Worm (Caenorhabditis elegans) whole organism, L4 larva: ENCODE measurements around the gene dnj-20.

Experiments
- D1046.2 ChIP-seq: fragments of 200-800 bp; sonication (Bioruptor generic); IDR thresholded peaks from 2 replicates; pipeline ENCODE4 v1.3.6; 2022; ENCODE audit warnings: missing genetic modification characterization, missing compliant biosample characterization
- F37D6.2 ChIP-seq: sonication (generic microtip); optimal IDR thresholded peaks from 2 replicates; lab custom pipeline; 2016; ENCODE audit warnings: mild to moderate bottlenecking, missing genetic modification characterization, missing compliant biosample characterization
- T20F7.1 ChIP-seq: fragments of 200-800 bp; sonication (Bioruptor generic); optimal IDR thresholded peaks from 2 replicates; lab custom pipeline; 2018; ENCODE audit warnings: mild to moderate bottlenecking, missing genetic modification characterization, missing compliant biosample characterization
- aha-1 ChIP-seq: fragments of 150-350 bp; peaks from one replicate; lab custom pipeline; 2014; ENCODE audit warnings: missing biosample characterization, missing genetic modification characterization
- arid-1 ChIP-seq: fragments of 200-800 bp; sonication (Bioruptor generic); conservative IDR thresholded peaks from 2 replicates; pipeline ENCODE4 v1.3.6; 2022; ENCODE audit warnings: missing genetic modification reagents, missing genetic modification characterization, missing compliant biosample characterization
- ces-1 ChIP-seq: fragments of 150-350 bp; sonication (generic microtip); optimal IDR thresholded peaks from 4 replicates; lab custom pipeline; 2014; ENCODE audit warnings: missing biosample characterization, missing genetic modification reagents, missing genetic modification characterization
- ctbp-1 ChIP-seq: fragments of 200-800 bp; sonication (Bioruptor generic); IDR thresholded peaks from 2 replicates; pipeline ENCODE4 v1.3.6; 2022; ENCODE audit warnings: missing genetic modification reagents, missing genetic modification characterization, missing compliant biosample characterization
- daf-12 ChIP-seq: fragments of 150-350 bp; optimal IDR thresholded peaks from 2 replicates; lab custom pipeline; 2014; ENCODE audit warnings: missing biosample characterization, missing genetic modification reagents, missing genetic modification characterization
- daf-16 ChIP-seq, 3 experiments: sonication (generic microtip); optimal IDR thresholded peaks; 2 replicates each; lab custom pipeline; 2016 to 2017; ENCODE audit warnings: missing genetic modification characterization in 3 of 3, missing genetic modification reagents in 3 of 3, mild to moderate bottlenecking in 2 of 3, missing compliant biosample characterization in 2 of 3, missing biosample characterization in 1 of 3, moderate library complexity in 1 of 3
- daf-19 ChIP-seq: fragments of 200-800 bp; sonication (Bioruptor generic); conservative IDR thresholded peaks from 2 replicates; pipeline ENCODE4 v1.3.6; 2022; ENCODE audit warnings: missing genetic modification characterization, missing compliant biosample characterization
- dmd-6 ChIP-seq: fragments of 200-800 bp; sonication (Bioruptor generic); IDR thresholded peaks from 2 replicates; pipeline ENCODE4 v1.3.6; 2022; ENCODE audit warnings: missing genetic modification reagents, missing genetic modification characterization, missing compliant biosample characterization
- duxl-1 ChIP-seq: sonication (generic microtip); optimal IDR thresholded peaks from 2 replicates; lab custom pipeline; 2016; ENCODE audit warnings: mild to moderate bottlenecking, missing genetic modification characterization, moderate library complexity, missing compliant biosample characterization; ENCODE audit not compliant: poor library complexity
- dve-1 ChIP-seq: sonication (generic microtip); optimal IDR thresholded peaks from 2 replicates; lab custom pipeline; 2017; ENCODE audit warnings: antibody characterized with exemption, mild to moderate bottlenecking, missing genetic modification characterization, missing compliant biosample characterization; ENCODE audit not compliant: insufficient read depth
- hif-1 ChIP-seq, 2 experiments: sonication (generic microtip); optimal IDR thresholded peaks; 2 replicates each; lab custom pipeline; 2016 to 2017; ENCODE audit warnings: missing compliant biosample characterization in 2 of 2, missing genetic modification characterization in 2 of 2, missing genetic modification reagents in 2 of 2, missing genotype in 2 of 2, mild to moderate bottlenecking in 1 of 2
- jun-1 ChIP-seq: fragments of 150-350 bp; optimal IDR thresholded peaks from 2 replicates; lab custom pipeline; 2014; ENCODE audit warnings: missing biosample characterization, missing genetic modification reagents, missing genetic modification characterization
- lin-1 ChIP-seq: fragments of 200-800 bp; sonication (Bioruptor generic); IDR thresholded peaks from 2 replicates; pipeline ENCODE4 v1.3.6; 2022; ENCODE audit warnings: missing genetic modification reagents, missing genetic modification characterization, missing compliant biosample characterization
- lin-39 ChIP-seq: fragments of 150-350 bp; optimal IDR thresholded peaks from 2 replicates; lab custom pipeline; 2014; ENCODE audit warnings: missing biosample characterization, missing genetic modification reagents, missing genetic modification characterization
- lir-3 ChIP-seq: sonication (generic microtip); optimal IDR thresholded peaks from 2 replicates; lab custom pipeline; 2016; ENCODE audit warnings: mild to moderate bottlenecking, missing genetic modification characterization, missing compliant biosample characterization
- lsy-2 ChIP-seq, 2 experiments: fragments of 150-350 bp in 1 of 2; sonication (generic microtip) in 1 of 2; optimal IDR thresholded peaks; 2 replicates each; lab custom pipeline; 2014 to 2017; ENCODE audit warnings: missing biosample characterization in 2 of 2, missing genetic modification characterization in 2 of 2
- madf-5 ChIP-seq, 2 experiments: fragments of 200-800 bp; sonication (Bioruptor generic); IDR thresholded peaks; 2 replicates each; pipeline ENCODE4 v1.3.6; 2022; ENCODE audit warnings: missing compliant biosample characterization in 2 of 2, missing genetic modification characterization in 2 of 2
- mdl-1 ChIP-seq, 2 experiments: fragments of 150-350 bp in 1 of 2; sonication (generic microtip) in 1 of 2; optimal IDR thresholded peaks; 2 replicates each; lab custom pipeline; 2014 to 2017; ENCODE audit warnings: missing biosample characterization in 2 of 2, missing genetic modification characterization in 2 of 2
- nhr-102 ChIP-seq: sonication (generic microtip); optimal IDR thresholded peaks from 2 replicates; lab custom pipeline; 2016; ENCODE audit warnings: mild to moderate bottlenecking, missing genetic modification characterization, moderate library complexity, missing compliant biosample characterization
- nhr-25 ChIP-seq: sonication (generic microtip); optimal IDR thresholded peaks from 2 replicates; lab custom pipeline; 2017; ENCODE audit warnings: missing genetic modification characterization, mild to moderate bottlenecking, missing compliant biosample characterization, antibody characterized with exemption, moderate library complexity, borderline replicate concordance; ENCODE audit not compliant: insufficient read depth
- nhr-28 ChIP-seq: fragments of 150-350 bp; optimal IDR thresholded peaks from 2 replicates; lab custom pipeline; 2014; ENCODE audit warnings: missing biosample characterization, missing genetic modification characterization
- nhr-42 ChIP-seq: fragments of 200-800 bp; sonication (Bioruptor generic); IDR thresholded peaks from 2 replicates; pipeline ENCODE4 v1.3.6; 2022; ENCODE audit warnings: missing genetic modification characterization, missing compliant biosample characterization
- nhr-76 ChIP-seq: fragments of 150-350 bp; optimal IDR thresholded peaks from 2 replicates; lab custom pipeline; 2014; ENCODE audit warnings: missing biosample characterization, missing genetic modification characterization
- pqm-1 ChIP-seq: sonication (generic microtip); optimal IDR thresholded peaks from 2 replicates; lab custom pipeline; 2017; ENCODE audit warnings: missing biosample characterization, missing genetic modification characterization
- saeg-2 ChIP-seq: fragments of 200-800 bp; sonication (Bioruptor generic); IDR thresholded peaks from 2 replicates; pipeline ENCODE4 v1.3.6; 2022; ENCODE audit warnings: missing genetic modification reagents, missing genetic modification characterization, missing compliant biosample characterization
- sdz-12 ChIP-seq: fragments of 200-800 bp; sonication (Bioruptor generic); optimal IDR thresholded peaks from 2 replicates; lab custom pipeline; 2018; ENCODE audit warnings: mild to moderate bottlenecking, missing genetic modification characterization, missing compliant biosample characterization
- set-16 ChIP-seq: fragments of 200-800 bp; sonication (Bioruptor generic); IDR thresholded peaks from 2 replicates; pipeline ENCODE4 v1.3.6; 2022; ENCODE audit warnings: missing genetic modification reagents, missing genetic modification characterization, missing compliant biosample characterization
- spr-3 ChIP-seq: fragments of 200-800 bp; sonication (Bioruptor generic); optimal IDR thresholded peaks from 2 replicates; lab custom pipeline; 2018; ENCODE audit warnings: mild to moderate bottlenecking, missing genetic modification characterization, missing compliant biosample characterization
- tag-97 ChIP-seq: fragments of 200-800 bp; sonication (Bioruptor generic); IDR thresholded peaks from 2 replicates; pipeline ENCODE4 v1.3.6; 2022; ENCODE audit warnings: missing genetic modification characterization, missing compliant biosample characterization
- unc-130 ChIP-seq: sonication (generic microtip); optimal IDR thresholded peaks from 2 replicates; lab custom pipeline; 2016; ENCODE audit warnings: missing genetic modification reagents, missing genetic modification characterization, missing compliant biosample characterization
- unc-62 ChIP-seq, 3 experiments: fragments of 150-350 bp in 1 of 3; sonication (generic microtip); optimal IDR thresholded peaks in 2 of 3; peaks in 1 of 3; 1 replicate in 1 of 3; 2 replicates in 2 of 3; lab custom pipeline; 2014 to 2017; ENCODE audit warnings: missing biosample characterization in 3 of 3, missing genetic modification characterization in 3 of 3, missing genetic modification reagents in 3 of 3, missing genotype in 1 of 3
- zip-2 ChIP-seq: fragments of 150-350 bp; optimal IDR thresholded peaks from 2 replicates; lab custom pipeline; 2014; ENCODE audit warnings: missing biosample characterization, missing genetic modification characterization
- ztf-7 ChIP-seq: fragments of 150-350 bp; optimal IDR thresholded peaks from 2 replicates; lab custom pipeline; 2014; ENCODE audit warnings: missing biosample characterization, missing genetic modification characterization

dnj-20 gene

ce11 chrII:9667382-9667781, 43.4 kb upstream of the dnj-20 start, which contains the start of gene ZK1320.11:
TSS of gene ZK1320.11 (plus strand) at chrII:9667624.
- no peak for TF ChIP-seq madf-5 (GFP tag; IDR thresholded peaks at IDR 0.05; lab: Robert Waterston, UW)
- no peak for TF ChIP-seq daf-16 (GFP tag; optimal IDR thresholded peaks at IDR 0.05; lab: Kevin White, UChicago)
- TF ChIP-seq daf-16 (tag; optimal IDR thresholded peaks at IDR 0.05; lab: Kevin White, UChicago): peak; percentile 42
- TF ChIP-seq nhr-25 (tag; lab: Kevin White, UChicago): no peak
- no peak for TF ChIP-seq unc-130 (GFP tag; lab: Kevin White, UChicago)
- peak; percentile 46 for TF ChIP-seq T20F7.1 (GFP tag; lab: Kevin White, UChicago)
- TF ChIP-seq mdl-1 (tag; optimal IDR thresholded peaks at IDR 0.05; lab: Kevin White, UChicago): no peak

ce11 chrII:9665577-9665976, 41.6 kb upstream of the dnj-20 start, which contains the start of gene ZK1320.5:
TSS of gene ZK1320.5 (minus strand) at chrII:9665677.
- TF ChIP-seq tag-97 (GFP tag; lab: Robert Waterston, UW): no peak
- TF ChIP-seq saeg-2: no peak
- TF ChIP-seq aha-1 (tag; lab: Kevin White, UChicago): no peak
- TF ChIP-seq ces-1 (GFP tag; lab: Kevin White, UChicago): no peak

- no peak for TF ChIP-seq hif-1 (tag; optimal IDR thresholded peaks at IDR 0.05; lab: Kevin White, UChicago)
- no peak for TF ChIP-seq daf-12 (tag; lab: Kevin White, UChicago)
- no peak for TF ChIP-seq lin-39 (tag; lab: Kevin White, UChicago)
- peak; percentile 53 for TF ChIP-seq nhr-28 (tag; lab: Kevin White, UChicago)
- no peak for TF ChIP-seq duxl-1
- TF ChIP-seq lsy-2 (tag; optimal IDR thresholded peaks at IDR 0.05; lab: Kevin White, UChicago): no peak
Measured at ce11 chrII:9662797-9663196, 38.8 kb upstream of the dnj-20 start, which contains the start of gene cyp-13A10. TSS of gene cyp-13A10 (minus strand) at chrII:9662884.

- TF ChIP-seq aha-1 (tag; lab: Kevin White, UChicago): peak; percentile 95
- TF ChIP-seq ztf-7 (tag; lab: Kevin White, UChicago): no peak
- TF ChIP-seq lin-1 (GFP tag; lab: Robert Waterston, UW): no peak
- no peak for TF ChIP-seq D1046.2
- no peak for TF ChIP-seq daf-19
- TF ChIP-seq nhr-76 (tag; lab: Kevin White, UChicago): no peak
- no peak for TF ChIP-seq mdl-1 (tag; optimal IDR thresholded peaks at IDR 0.05; lab: Kevin White, UChicago)
- TF ChIP-seq lir-3: no peak
- no peak for TF ChIP-seq unc-130 (GFP tag; lab: Kevin White, UChicago)
Measured at ce11 chrII:9662160-9662559, 38.2 kb upstream of the dnj-20 start.

- no peak for TF ChIP-seq spr-3
- no peak for TF ChIP-seq sdz-12
- TF ChIP-seq duxl-1: no peak
- TF ChIP-seq zip-2 (tag; lab: Kevin White, UChicago): no peak
- TF ChIP-seq dmd-6 (GFP tag; lab: Robert Waterston, UW): peak; percentile 64
- no peak for TF ChIP-seq jun-1 (tag; lab: Kevin White, UChicago)
- TF ChIP-seq pqm-1 (tag; lab: Kevin White, UChicago): peak; percentile 56
- TF ChIP-seq nhr-28 (tag; lab: Kevin White, UChicago): peak; percentile 45
- TF ChIP-seq ctbp-1 (GFP tag; lab: Robert Waterston, UW): no peak
- TF ChIP-seq nhr-42 (GFP tag; lab: Robert Waterston, UW): no peak
- TF ChIP-seq dve-1: peak; percentile 58
- TF ChIP-seq F37D6.2: no peak
- TF ChIP-seq unc-62 (GFP tag; optimal IDR thresholded peaks at IDR 0.05 in 1 of 2; lab: Kevin White, UChicago): peak in 1 of 2 experiments; percentile 94
- no peak for TF ChIP-seq unc-62 (tag; optimal IDR thresholded peaks at IDR 0.05; lab: Kevin White, UChicago)
- TF ChIP-seq daf-16 (GFP tag; optimal IDR thresholded peaks at IDR 0.05; lab: Kevin White, UChicago): no peak
- TF ChIP-seq daf-16 (tag; optimal IDR thresholded peaks at IDR 0.05; lab: Kevin White, UChicago): peak; percentile 71
- no peak for TF ChIP-seq arid-1
- TF ChIP-seq set-16: no peak
- TF ChIP-seq nhr-102 (tag; lab: Kevin White, UChicago): no peak
Measured at ce11 chrII:9660379-9660778, 36.4 kb upstream of the dnj-20 start, which contains the start of gene ZK1320.3. TSS of gene ZK1320.3 (minus strand) at chrII:9660419.
